3 fruit fly cellular contexts compared by ENCODE assay signal in genomic region chr2L:9986402-9987350, dm6.
TF ChIP-seq lines count a peak whose summit lies in the region.

No protein-coding gene starts in this region.

TF ChIP-seq in whole organism, embryonic, 481 proteins besides CTCF, POLR2A, EP300 and RAD21 (continued from another document and continues in another):
- TF ChIP-seq dm (GFP tag; optimal IDR thresholded peaks at IDR 0.05; lab: Kevin White, UChicago) (no peak), CG13424 (tag; optimal IDR thresholded peaks at IDR 0.05; lab: Kevin White, UChicago) (peak; percentile 34), CG2116 (GFP tag; optimal IDR thresholded peaks at IDR 0.05; lab: Kevin White, UChicago) (no peak), sna (GFP tag; IDR thresholded peaks at IDR 0.05; lab: Robert Waterston, UW; ENCODE audit: partially characterized antibody) (no peak), crol (GFP tag; IDR thresholded peaks at IDR 0.05; lab: Robert Waterston, UW) (no peak), pho (GFP tag; optimal IDR thresholded peaks at IDR 0.05; lab: Kevin White, UChicago) (no peak), Xbp1 (GFP tag; optimal IDR thresholded peaks at IDR 0.05; lab: Kevin White, UChicago) (peak; percentile 54), prd (optimal IDR thresholded peaks at IDR 0.05; lab: Kevin White, UChicago) (no peak), prd (GFP tag; IDR thresholded peaks at IDR 0.05; lab: Robert Waterston, UW) (peak; percentile 72; the same call in 2 of the 3 replicates), CG15269 (tag; optimal IDR thresholded peaks at IDR 0.05; lab: Kevin White, UChicago) (no peak), CG3407 (GFP tag; optimal IDR thresholded peaks at IDR 0.05; lab: Kevin White, UChicago) (peak; percentile 1), Sin3A (optimal IDR thresholded peaks at IDR 0.05; lab: Kevin White, UChicago) (no peak), Hsf (GFP tag; optimal IDR thresholded peaks at IDR 0.05; lab: Kevin White, UChicago) (peak; percentile 4), wdn (GFP tag; IDR thresholded peaks at IDR 0.05; lab: Robert Waterston, UW) (no peak), Hr3 (GFP tag; optimal IDR thresholded peaks at IDR 0.05; lab: Kevin White, UChicago) (peak; percentile 3), CG3281 (GFP tag; optimal IDR thresholded peaks at IDR 0.05; lab: Kevin White, UChicago) (no peak), CG32772 (GFP tag; IDR thresholded peaks at IDR 0.05; lab: Robert Waterston, UW) (peak; percentile 76; the same call in 1 of the 2 replicates), seq (GFP tag; IDR thresholded peaks at IDR 0.05; lab: Robert Waterston, UW) (no peak), CG14965 (GFP tag; optimal IDR thresholded peaks at IDR 0.05; lab: Kevin White, UChicago; ENCODE audit: borderline replicate concordance) (no peak), bowl (GFP tag; IDR thresholded peaks at IDR 0.05; lab: Robert Waterston, UW) (no peak), CG14667 (GFP tag; IDR thresholded peaks at IDR 0.05; lab: Robert Waterston, UW) (peak; percentile 65), Neu2 (GFP tag; optimal IDR thresholded peaks at IDR 0.05; lab: Kevin White, UChicago; ENCODE audit: borderline replicate concordance) (no peak), Awh (GFP tag; IDR thresholded peaks at IDR 0.05; lab: Robert Waterston, UW) (peak; percentile 75), CG31441 (GFP tag; IDR thresholded peaks at IDR 0.05; lab: Robert Waterston, UW) (peak; percentile 68), pita (GFP tag; optimal IDR thresholded peaks at IDR 0.05; lab: Kevin White, UChicago) (no peak), Fer3 (tag; optimal IDR thresholded peaks at IDR 0.05; lab: Kevin White, UChicago) (peak; percentile 18), CG18476 (GFP tag; optimal IDR thresholded peaks at IDR 0.05; lab: Kevin White, UChicago) (no peak), CG11085 (GFP tag; IDR thresholded peaks at IDR 0.05; lab: Robert Waterston, UW) (peak; percentile 24; the same call in 1 of the 2 replicates), Antp (GFP tag; optimal IDR thresholded peaks at IDR 0.05; lab: Kevin White, UChicago) (peak; percentile 43), H2.0 (GFP tag; IDR thresholded peaks at IDR 0.05; lab: Robert Waterston, UW) (0 out of 2 replicates have a peak, but pooled peaks have one; percentile 48), tup (GFP tag; optimal IDR thresholded peaks at IDR 0.05; lab: Kevin White, UChicago) (no peak), slbo (GFP tag; IDR thresholded peaks at IDR 0.05; lab: Robert Waterston, UW) (peak; percentile 36; the same call in 1 of the 2 replicates), Oli (tag; optimal IDR thresholded peaks at IDR 0.05; lab: Kevin White, UChicago) (peak; percentile 63), CG2199 (GFP tag; IDR thresholded peaks at IDR 0.05; lab: Robert Waterston, UW) (0 out of 3 replicates have a peak, but pooled peaks have one; percentile 27), Hmr (GFP tag; optimal IDR thresholded peaks at IDR 0.05; lab: Kevin White, UChicago) (no peak), CG5953 (GFP tag; IDR thresholded peaks at IDR 0.05; lab: Robert Waterston, UW) (peak; percentile 54; the same call in 1 of the 2 replicates), CG10462 (GFP tag; optimal IDR thresholded peaks at IDR 0.05; lab: Kevin White, UChicago) (no peak), CrebB (tag; optimal IDR thresholded peaks at IDR 0.05; lab: Kevin White, UChicago) (no peak), repo (GFP tag; optimal IDR thresholded peaks at IDR 0.05; lab: Kevin White, UChicago) (no peak), CG18262 (tag; optimal IDR thresholded peaks at IDR 0.05; lab: Kevin White, UChicago) (peak; percentile 68), Hr78 (GFP tag; optimal IDR thresholded peaks at IDR 0.05; lab: Kevin White, UChicago) (peak in 1 of 2 experiments; percentile 30), CG5245 (GFP tag; optimal IDR thresholded peaks at IDR 0.05; lab: Kevin White, UChicago) (peak; percentile 49), ttk (GFP tag; IDR thresholded peaks at IDR 0.05; lab: Robert Waterston, UW) (peak; percentile 82)

TF ChIP-seq in whole organism, prepupa, 60 proteins besides CTCF, POLR2A, EP300 and RAD21 (continued from another document):
- TF ChIP-seq Ets96B (tag; optimal IDR thresholded peaks at IDR 0.05; lab: Kevin White, UChicago) (peak; percentile 94), acj6 (GFP tag; optimal IDR thresholded peaks at IDR 0.05; lab: Kevin White, UChicago) (peak; percentile 93), Smox (GFP tag; optimal IDR thresholded peaks at IDR 0.05; lab: Kevin White, UChicago) (peak; percentile 89), fd85E (GFP tag; optimal IDR thresholded peaks at IDR 0.05; lab: Kevin White, UChicago) (peak; percentile 84), Blimp-1 (GFP tag; optimal IDR thresholded peaks at IDR 0.05; lab: Kevin White, UChicago) (peak; percentile 78), CG6163 (GFP tag; IDR thresholded peaks at IDR 0.05; lab: Robert Waterston, UW) (peak; percentile 97), CG32006 (GFP tag; optimal IDR thresholded peaks at IDR 0.05; lab: Kevin White, UChicago) (peak; percentile 88), svp (GFP tag; lab: Kevin White, UChicago) (peak; percentile 97), Sox15 (GFP tag; optimal IDR thresholded peaks at IDR 0.05; lab: Kevin White, UChicago) (peak; percentile 80), Ets21C (GFP tag; optimal IDR thresholded peaks at IDR 0.05; lab: Kevin White, UChicago) (peak; percentile 88), CG16779 (tag; optimal IDR thresholded peaks at IDR 0.05; lab: Kevin White, UChicago) (peak; percentile 72), eg (GFP tag; IDR thresholded peaks at IDR 0.05; lab: Robert Waterston, UW) (peak; percentile 94), CG6276 (GFP tag; optimal IDR thresholded peaks at IDR 0.05; lab: Kevin White, UChicago) (peak; percentile 83), CG15336 (GFP tag; IDR thresholded peaks at IDR 0.05; lab: Robert Waterston, UW) (peak; percentile 91), Gug (GFP tag; IDR thresholded peaks at IDR 0.05; lab: Robert Waterston, UW) (peak; percentile 88), fkh (GFP tag; optimal IDR thresholded peaks at IDR 0.05; lab: Kevin White, UChicago) (no peak), CG8632 (GFP tag; optimal IDR thresholded peaks at IDR 0.05; lab: Kevin White, UChicago) (peak; percentile 85), CG34406 (GFP tag; optimal IDR thresholded peaks at IDR 0.05; lab: Kevin White, UChicago) (peak; percentile 91), spab (GFP tag; optimal IDR thresholded peaks at IDR 0.05; lab: Kevin White, UChicago) (peak; percentile 93), CG11762 (GFP tag; optimal IDR thresholded peaks at IDR 0.05; lab: Kevin White, UChicago; ENCODE audit: insufficient read depth) (peak; percentile 80), Eip93F (GFP tag; optimal IDR thresholded peaks at IDR 0.05; lab: Kevin White, UChicago) (peak; percentile 87), dac (GFP tag; optimal IDR thresholded peaks at IDR 0.05; lab: Kevin White, UChicago) (peak; percentile 49), vri (GFP tag; optimal IDR thresholded peaks at IDR 0.05; lab: Kevin White, UChicago) (peak; percentile 75), esn (GFP tag; optimal IDR thresholded peaks at IDR 0.05; lab: Kevin White, UChicago) (peak; percentile 94), CG1621 (tag; optimal IDR thresholded peaks at IDR 0.05; lab: Kevin White, UChicago) (peak; percentile 93), CG6808 (GFP tag; optimal IDR thresholded peaks at IDR 0.05; lab: Kevin White, UChicago) (peak; percentile 92), dsx (GFP tag; optimal IDR thresholded peaks at IDR 0.05; lab: Kevin White, UChicago; ENCODE audit: poor library complexity, severe bottlenecking) (peak; percentile 94), Hr39 (GFP tag; optimal IDR thresholded peaks at IDR 0.05; lab: Kevin White, UChicago) (peak; percentile 93), fd59A (GFP tag; optimal IDR thresholded peaks at IDR 0.05; lab: Kevin White, UChicago) (peak; percentile 91), CG11294 (GFP tag; IDR thresholded peaks at IDR 0.05; lab: Robert Waterston, UW) (peak; percentile 79), achi (GFP tag; optimal IDR thresholded peaks at IDR 0.05; lab: Kevin White, UChicago) (peak; percentile 92), CG6854 (GFP tag; optimal IDR thresholded peaks at IDR 0.05; lab: Kevin White, UChicago) (peak; percentile 88), Sox102F (GFP tag; optimal IDR thresholded peaks at IDR 0.05; lab: Kevin White, UChicago) (peak; percentile 94), pdm3 (GFP tag; optimal IDR thresholded peaks at IDR 0.05; lab: Kevin White, UChicago) (peak; percentile 89), CG3919 (GFP tag; optimal IDR thresholded peaks at IDR 0.05; lab: Kevin White, UChicago) (peak; percentile 95), CG8319 (GFP tag; optimal IDR thresholded peaks at IDR 0.05; lab: Kevin White, UChicago) (peak; percentile 85), CG11902 (GFP tag; optimal IDR thresholded peaks at IDR 0.05; lab: Kevin White, UChicago) (peak; percentile 90), Lpt (GFP tag; optimal IDR thresholded peaks at IDR 0.05; lab: Kevin White, UChicago) (peak; percentile 83)

TF ChIP-seq in whole organism, wandering third instar larva, 38 proteins besides CTCF, POLR2A, EP300 and RAD21 (continued from another document):
- TF ChIP-seq Hnf4 (GFP tag; optimal IDR thresholded peaks at IDR 0.05; lab: Kevin White, UChicago) (peak; percentile 90), Myc (optimal IDR thresholded peaks at IDR 0.05; lab: Kevin White, UChicago) (no peak), dmrt93B (GFP tag; optimal IDR thresholded peaks at IDR 0.05; lab: Kevin White, UChicago) (peak; percentile 85), Dfd (GFP tag; optimal IDR thresholded peaks at IDR 0.05; lab: Kevin White, UChicago) (no peak), Dif (GFP tag; optimal IDR thresholded peaks at IDR 0.05; lab: Kevin White, UChicago; ENCODE audit: partially characterized antibody) (no peak), CG32264 (GFP tag; optimal IDR thresholded peaks at IDR 0.05; lab: Kevin White, UChicago) (peak; percentile 81), Jra (GFP tag; optimal IDR thresholded peaks at IDR 0.05; lab: Kevin White, UChicago) (peak; percentile 69), OdsH (GFP tag; optimal IDR thresholded peaks at IDR 0.05; lab: Kevin White, UChicago) (peak; percentile 89), psq (GFP tag; optimal IDR thresholded peaks at IDR 0.05; lab: Kevin White, UChicago) (peak; percentile 85), Hr78 (GFP tag; optimal IDR thresholded peaks at IDR 0.05; lab: Kevin White, UChicago) (no peak), br (GFP tag; optimal IDR thresholded peaks at IDR 0.05; lab: Kevin White, UChicago) (peak; percentile 92)
